Fruit fly (Drosophila melanogaster): ENCODE data around the gene CG5895.

- TF ChIP-seq CTCF (optimal IDR thresholded peaks at IDR 0.05): no peak
- no peak for TF ChIP-seq CG8478 (optimal IDR thresholded peaks at IDR 0.05)
Observed at dm6 chr3L:16042640-16043039, 7.4 kb downstream of the CG5895 start.

All from S2 (cell line).